Fruit fly (Drosophila melanogaster): ENCODE results near the gene RpS19b.

DNA sequence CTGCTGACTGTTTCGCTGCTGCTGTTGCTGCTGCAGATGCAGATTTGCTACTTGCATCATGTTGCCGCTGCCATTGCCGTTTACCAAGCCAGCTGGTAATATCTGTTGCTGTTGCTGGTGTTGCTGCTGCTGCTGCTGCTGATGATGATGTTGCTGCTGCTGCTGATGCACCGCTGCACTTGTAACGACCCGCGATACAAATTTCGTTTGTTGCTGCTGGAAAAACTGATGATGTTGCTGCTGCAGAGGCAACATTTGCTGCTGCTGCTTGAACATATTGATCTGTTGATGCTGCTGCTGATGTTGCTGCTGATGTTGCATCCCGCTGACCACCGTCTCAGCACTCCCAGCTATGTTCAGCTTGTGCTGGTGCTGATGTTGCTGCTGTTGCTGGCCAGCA is 12.9 kb downstream of the RpS19b start:
- TF ChIP-seq psq (optimal IDR thresholded peaks at IDR 0.05) (no peak), Sin3A (optimal IDR thresholded peaks at IDR 0.05) (no peak), ttk (optimal IDR thresholded peaks at IDR 0.05) (no peak), h (optimal IDR thresholded peaks at IDR 0.05) (no peak)

All from Kc167 (cell line).